Fruit fly (Drosophila melanogaster) Kc167 (cell line): ENCODE results near the gene TfIIA-L.

Experiments used
- Myc ChIP-seq: fragments of >200 bp; optimal IDR thresholded peaks from 2 replicates; lab custom pipeline; 2017; ENCODE audit warnings: missing external identifiers
- Sin3A ChIP-seq: fragments of >200 bp; optimal IDR thresholded peaks from 2 replicates; lab custom pipeline; 2018; ENCODE audit warnings: missing external identifiers
- h ChIP-seq: fragments of >200 bp; optimal IDR thresholded peaks from 3 replicates; lab custom pipeline; 2018; ENCODE audit warnings: missing external identifiers
- insv ChIP-seq: fragments of >200 bp; optimal IDR thresholded peaks from 3 replicates; lab custom pipeline; 2018; ENCODE audit warnings: missing external identifiers
- psq ChIP-seq: fragments of >200 bp; optimal IDR thresholded peaks from 2 replicates; lab custom pipeline; 2017; ENCODE audit warnings: missing external identifiers
- ttk ChIP-seq: sonication (Bioruptor generic); optimal IDR thresholded peaks from 2 replicates; lab custom pipeline; 2017; ENCODE audit warnings: missing external identifiers

TfIIA-L gene

dm6 chr3R:27220829-27221463 is 30.0 kb upstream of the TfIIA-L start:
- no peak for TF ChIP-seq ttk (lab: Kevin White, UChicago)
- TF ChIP-seq Sin3A (lab: Kevin White, UChicago) = no peak
- TF ChIP-seq Myc (lab: Kevin White, UChicago) = no peak
- TF ChIP-seq insv (lab: Kevin White, UChicago) = no peak
- no peak for TF ChIP-seq psq (lab: Kevin White, UChicago)
- no peak for TF ChIP-seq h

- TF ChIP-seq h (no peak), Myc (lab: Kevin White, UChicago) (no peak), insv (lab: Kevin White, UChicago) (no peak), psq (lab: Kevin White, UChicago) (no peak), ttk (lab: Kevin White, UChicago) (no peak), Sin3A (lab: Kevin White, UChicago) (no peak)
These were observed 28.8 kb upstream of the TfIIA-L start for dm6 chr3R:27222013-27222673.

dm6 chr3R:27223012-27223411 is 27.9 kb upstream of the TfIIA-L start:
- no peak for TF ChIP-seq Myc (lab: Kevin White, UChicago)
- TF ChIP-seq psq (lab: Kevin White, UChicago) = no peak
- TF ChIP-seq ttk (lab: Kevin White, UChicago) = no peak
- TF ChIP-seq h = no peak
- TF ChIP-seq Sin3A (lab: Kevin White, UChicago) = no peak
- no peak for TF ChIP-seq insv (lab: Kevin White, UChicago)

dm6 chr3R:27224727-27225126 is 26.2 kb upstream of the TfIIA-L start:
- no peak for TF ChIP-seq h
- no peak for TF ChIP-seq psq (lab: Kevin White, UChicago)
- TF ChIP-seq Sin3A (lab: Kevin White, UChicago) = no peak
- no peak for TF ChIP-seq ttk (lab: Kevin White, UChicago)
- TF ChIP-seq insv (lab: Kevin White, UChicago) = no peak
- TF ChIP-seq Myc (lab: Kevin White, UChicago) = no peak

- TF ChIP-seq Myc (lab: Kevin White, UChicago) (no peak), Sin3A (lab: Kevin White, UChicago) (no peak), h (no peak), ttk (lab: Kevin White, UChicago) (no peak), insv (lab: Kevin White, UChicago) (no peak), psq (lab: Kevin White, UChicago) (no peak)
These were observed 25.4 kb upstream of the TfIIA-L start for dm6 chr3R:27225490-27225889.

dm6 chr3R:27226080-27226648 is 24.7 kb upstream of the TfIIA-L start:
- TF ChIP-seq Myc (lab: Kevin White, UChicago) (no peak), ttk (lab: Kevin White, UChicago) (no peak)

dm6 chr3R:27228342-27228741 is 22.6 kb upstream of the TfIIA-L start, which contains the start of gene CG42813:
TSS of gene CG42813 (minus strand) at chr3R:27228561.
- TF ChIP-seq insv (lab: Kevin White, UChicago) (no peak), Myc (lab: Kevin White, UChicago) (no peak), ttk (lab: Kevin White, UChicago) (no peak), psq (lab: Kevin White, UChicago) (no peak)

- TF ChIP-seq psq (lab: Kevin White, UChicago) = no peak
- TF ChIP-seq Sin3A (lab: Kevin White, UChicago) = no peak
- TF ChIP-seq insv (lab: Kevin White, UChicago) = no peak
These were observed 21.5 kb upstream of the TfIIA-L start, which contains the start of gene CG42814 for dm6 chr3R:27229368-27229767. TSS of gene CG42814 (minus strand) at chr3R:27229468.

- TF ChIP-seq insv (lab: Kevin White, UChicago) (no peak), Myc (lab: Kevin White, UChicago) (no peak)
These were observed 17.5 kb upstream of the TfIIA-L start, which contains the start of gene CG31068 for dm6 chr3R:27233398-27233797. TSS of gene CG31068 (plus strand) at chr3R:27233698.

- TF ChIP-seq psq (lab: Kevin White, UChicago) (no peak), ttk (lab: Kevin White, UChicago) (no peak), Myc (lab: Kevin White, UChicago) (no peak), insv (lab: Kevin White, UChicago) (no peak)
These were observed 12.9 kb upstream of the TfIIA-L start for dm6 chr3R:27237980-27238379.

dm6 chr3R:27238438-27239301 is 12.2 kb upstream of the TfIIA-L start, which contains the start of the genes CG31064 and PolA2:
TSS of gene CG31064 (minus strand) at chr3R:27239085.
TSS of gene PolA2 (plus strand) at chr3R:27239163.
- TF ChIP-seq psq (lab: Kevin White, UChicago) (no peak), ttk (lab: Kevin White, UChicago) (no peak), Sin3A (lab: Kevin White, UChicago) (no peak), Myc (lab: Kevin White, UChicago) (no peak), h (no peak), insv (lab: Kevin White, UChicago) (no peak)
